Fruit fly (Drosophila melanogaster) whole organism, wandering third instar larva: ENCODE results near the gene Prat.

Source experiments
- Abd-B ChIP-seq: fragments of >200 bp; optimal IDR thresholded peaks from 2 replicates; lab custom pipeline; 2017; ENCODE audit warnings: missing biosample characterization, missing genetic modification characterization
- CG32264 ChIP-seq: fragments of 200-800 bp; sonication (Bioruptor generic); optimal IDR thresholded peaks from 2 replicates; lab custom pipeline; 2016; ENCODE audit warnings: missing biosample characterization, missing genetic modification characterization
- CG9705 ChIP-seq: fragments of 200-800 bp; sonication (Bioruptor generic); optimal IDR thresholded peaks from 2 replicates; lab custom pipeline; 2018; ENCODE audit warnings: missing biosample characterization, mild to moderate bottlenecking, missing genetic modification characterization
- CrebA ChIP-seq: fragments of 200-800 bp; sonication (Bioruptor generic); optimal IDR thresholded peaks from 2 replicates; lab custom pipeline; 2016; ENCODE audit warnings: missing biosample characterization, mild to moderate bottlenecking, missing genetic modification characterization, borderline replicate concordance
- Dfd ChIP-seq: fragments of >200 bp; optimal IDR thresholded peaks from 2 replicates; lab custom pipeline; 2017; ENCODE audit warnings: missing biosample characterization, missing genetic modification characterization
- Dif ChIP-seq: fragments of 200-275, 200-300 bp; sonication (Bioruptor generic); optimal IDR thresholded peaks from 2 replicates; lab custom pipeline; 2018; ENCODE audit warnings: missing biosample characterization, missing genetic modification characterization; ENCODE audit not compliant: partially characterized antibody
- GATAd ChIP-seq: sonication (Bioruptor generic); optimal IDR thresholded peaks from 2 replicates; lab custom pipeline; 2016; ENCODE audit warnings: missing biosample characterization, missing genetic modification characterization
- HLH106 ChIP-seq: fragments of 200-800 bp; optimal IDR thresholded peaks from 3 replicates; lab custom pipeline; 2019; ENCODE audit warnings: missing biosample characterization, mild to moderate bottlenecking, missing genetic modification characterization, moderate library complexity
- Hnf4 ChIP-seq: fragments of 200-800 bp; sonication (Bioruptor generic); optimal IDR thresholded peaks from 2 replicates; lab custom pipeline; 2016; ENCODE audit warnings: missing biosample characterization, mild to moderate bottlenecking, missing genetic modification characterization
- Hr83 ChIP-seq: fragments of 200-300 bp; sonication (Bioruptor generic); optimal IDR thresholded peaks from 2 replicates; lab custom pipeline; 2016; ENCODE audit warnings: missing biosample characterization, mild to moderate bottlenecking, missing genetic modification characterization, moderate library complexity; ENCODE audit not compliant: poor library complexity, severe bottlenecking
- Jra ChIP-seq: sonication (Bioruptor generic); optimal IDR thresholded peaks from 2 replicates; lab custom pipeline; 2016; ENCODE audit warnings: missing biosample characterization, missing genetic modification characterization
- Mio ChIP-seq: sonication (Bioruptor generic); optimal IDR thresholded peaks from 2 replicates; lab custom pipeline; 2016; ENCODE audit warnings: missing biosample characterization, missing genetic modification characterization
- Myc ChIP-seq: fragments of >200 bp; optimal IDR thresholded peaks from 2 replicates; lab custom pipeline; 2017
- N ChIP-seq: fragments of >200 bp; optimal IDR thresholded peaks from 2 replicates; lab custom pipeline; 2018; ENCODE audit warnings: missing biosample characterization, missing external identifiers, missing genetic modification characterization
- OdsH ChIP-seq: fragments of 200-800 bp; sonication (Bioruptor generic); optimal IDR thresholded peaks from 2 replicates; lab custom pipeline; 2016; ENCODE audit warnings: missing biosample characterization, mild to moderate bottlenecking, missing genetic modification characterization
- Rel ChIP-seq, 2 experiments: fragments of 200-800 bp; sonication (Bioruptor generic) in 1 of 2; optimal IDR thresholded peaks; 2 replicates in 1 of 2; 3 replicates in 1 of 2; lab custom pipeline; 2016 to 2019; ENCODE audit warnings: mild to moderate bottlenecking in 2 of 2, missing biosample characterization in 2 of 2, missing genetic modification characterization in 2 of 2, moderate library complexity in 1 of 2
- Sp1 ChIP-seq: fragments of 200-800 bp; sonication (Bioruptor generic); optimal IDR thresholded peaks from 3 replicates; lab custom pipeline; 2019; ENCODE audit warnings: missing biosample characterization, mild to moderate bottlenecking, missing genetic modification characterization, moderate library complexity
- Vsx2 ChIP-seq: fragments of 200-300, 225-300 bp; sonication (Bioruptor generic); optimal IDR thresholded peaks from 2 replicates; lab custom pipeline; 2018; ENCODE audit warnings: missing biosample characterization, missing genetic modification characterization; ENCODE audit not compliant: partially characterized antibody
- br ChIP-seq: fragments of 200-800 bp; sonication (Bioruptor generic); optimal IDR thresholded peaks from 2 replicates; lab custom pipeline; 2016; ENCODE audit warnings: missing biosample characterization, missing genetic modification characterization
- brk ChIP-seq: fragments of 200-800 bp; sonication (Bioruptor generic); optimal IDR thresholded peaks from 2 replicates; lab custom pipeline; 2016; ENCODE audit warnings: missing biosample characterization, mild to moderate bottlenecking, missing genetic modification characterization
- dl ChIP-seq, 2 experiments: fragments of 175-275, 200-275 bp in 1 of 2; fragments of 200-275 bp in 1 of 2; sonication (Bioruptor generic); optimal IDR thresholded peaks; lab custom pipeline; 2018; ENCODE audit warnings: mild to moderate bottlenecking in 2 of 2, missing biosample characterization in 2 of 2, missing genetic modification characterization in 2 of 2, moderate library complexity in 2 of 2; ENCODE audit not compliant: partially characterized antibody in 2 of 2, insufficient read depth in 1 of 2
- dsf ChIP-seq: sonication (Bioruptor generic); optimal IDR thresholded peaks from 2 replicates; lab custom pipeline; 2016; ENCODE audit warnings: missing biosample characterization, missing genetic modification characterization, borderline replicate concordance
- ey ChIP-seq: fragments of 200-800 bp; sonication (Bioruptor generic); optimal IDR thresholded peaks from 2 replicates; lab custom pipeline; 2016; ENCODE audit warnings: missing biosample characterization, missing genetic modification characterization
- foxo ChIP-seq, 2 experiments: fragments of 200-800 bp; sonication (Bioruptor generic); optimal IDR thresholded peaks; 2 replicates in 1 of 2; 3 replicates in 1 of 2; lab custom pipeline; 2016 to 2017; ENCODE audit warnings: missing biosample characterization in 2 of 2, missing genetic modification characterization in 2 of 2
- fru ChIP-seq: fragments of 200-800 bp; sonication (Bioruptor generic); optimal IDR thresholded peaks from 3 replicates; lab custom pipeline; 2016; ENCODE audit warnings: missing biosample characterization, mild to moderate bottlenecking, missing genetic modification characterization
- h ChIP-seq: fragments of 200-800 bp; sonication (Bioruptor generic); optimal IDR thresholded peaks from 3 replicates; lab custom pipeline; 2016; ENCODE audit warnings: missing biosample characterization, mild to moderate bottlenecking, missing genetic modification characterization
- jim ChIP-seq: fragments of 175-275, 200-325 bp; sonication (Bioruptor generic); optimal IDR thresholded peaks from 2 replicates; lab custom pipeline; 2016; ENCODE audit warnings: missing biosample characterization, mild to moderate bottlenecking, missing genetic modification characterization
- psq ChIP-seq: fragments of 200-800 bp; sonication (Bioruptor generic); optimal IDR thresholded peaks from 3 replicates; lab custom pipeline; 2017; ENCODE audit warnings: missing biosample characterization, mild to moderate bottlenecking, missing genetic modification characterization, moderate library complexity
- rgr ChIP-seq: fragments of 200-800 bp; sonication (Bioruptor generic); optimal IDR thresholded peaks from 3 replicates; lab custom pipeline; 2016; ENCODE audit warnings: missing biosample characterization, mild to moderate bottlenecking, missing genetic modification characterization
- sage ChIP-seq: fragments of 200-800 bp; sonication (Bioruptor generic); optimal IDR thresholded peaks from 2 replicates; lab custom pipeline; 2016; ENCODE audit warnings: missing biosample characterization, mild to moderate bottlenecking, missing genetic modification characterization
- sv ChIP-seq: fragments of 200-800 bp; sonication (Bioruptor generic); optimal IDR thresholded peaks from 3 replicates; lab custom pipeline; 2016; ENCODE audit warnings: missing biosample characterization, missing genetic modification characterization
- tai ChIP-seq: sonication (Bioruptor generic); optimal IDR thresholded peaks from 2 replicates; lab custom pipeline; 2016; ENCODE audit warnings: missing biosample characterization, missing genetic modification characterization
- woc ChIP-seq: sonication (Bioruptor generic); optimal IDR thresholded peaks from 2 replicates; lab custom pipeline; 2016; ENCODE audit warnings: missing biosample characterization, mild to moderate bottlenecking, missing genetic modification characterization

The Prat gene

dm6 chr3R:7892246-7893000 lies 19.2 kb downstream of the Prat start:
- TF ChIP-seq foxo (GFP tag; optimal IDR thresholded peaks at IDR 0.05; lab: Kevin White, UChicago) (peak in 1 of 2 experiments; percentile 46), fru (GFP tag; lab: Kevin White, UChicago) (peak; percentile 37), Jra (GFP tag; lab: Kevin White, UChicago) (no peak), Hr83 (GFP tag; lab: Kevin White, UChicago) (no peak), h (GFP tag; lab: Kevin White, UChicago) (peak; percentile 43)

- no peak for TF ChIP-seq br
- TF ChIP-seq foxo (GFP tag; optimal IDR thresholded peaks at IDR 0.05; lab: Kevin White, UChicago) = no peak
- no peak for TF ChIP-seq dl (GFP tag; optimal IDR thresholded peaks at IDR 0.05; lab: Kevin White, UChicago; ENCODE audit: insufficient read depth in 1 of 2, partially characterized antibody in 2 of 2)
- no peak for TF ChIP-seq woc (GFP tag; lab: Kevin White, UChicago)
- no peak for TF ChIP-seq Vsx2 (GFP tag; lab: Kevin White, UChicago)
- no peak for TF ChIP-seq jim (GFP tag; lab: Kevin White, UChicago)
- no peak for TF ChIP-seq rgr (GFP tag; lab: Kevin White, UChicago)
- TF ChIP-seq sage = no peak
- TF ChIP-seq Dif (GFP tag; lab: Kevin White, UChicago) = no peak
- TF ChIP-seq Sp1 (GFP tag; lab: Kevin White, UChicago) = no peak
- TF ChIP-seq Jra (GFP tag; lab: Kevin White, UChicago) = no peak
- TF ChIP-seq dsf (GFP tag; lab: Kevin White, UChicago) = no peak
Measured at dm6 chr3R:7891031-7891430, 20.5 kb downstream of the Prat start, which contains the start of gene wtrw. TSS of gene wtrw (plus strand) at chr3R:7891331.

- TF ChIP-seq psq (GFP tag; lab: Kevin White, UChicago) (peak; percentile 70), Mio (peak; percentile 12), fru (GFP tag; lab: Kevin White, UChicago) (peak; percentile 66), tai (peak; percentile 90), Hnf4 (GFP tag; lab: Kevin White, UChicago) (peak; percentile 52), ey (peak; percentile 79), Rel (GFP tag; optimal IDR thresholded peaks at IDR 0.05; lab: Kevin White, UChicago) (no peak), Rel (tag; optimal IDR thresholded peaks at IDR 0.05; lab: Kevin White, UChicago) (no peak), br (peak; percentile 54), jim (GFP tag; lab: Kevin White, UChicago) (no peak), CrebA (no peak), Jra (GFP tag; lab: Kevin White, UChicago) (peak; percentile 76), Dfd (GFP tag; lab: Kevin White, UChicago) (no peak), foxo (GFP tag; optimal IDR thresholded peaks at IDR 0.05; lab: Kevin White, UChicago) (peak in 1 of 2 experiments; percentile 75), dsf (GFP tag; lab: Kevin White, UChicago) (peak; percentile 0), Sp1 (GFP tag; lab: Kevin White, UChicago) (peak; percentile 49), GATAd (GFP tag; lab: Kevin White, UChicago) (peak; percentile 34), rgr (GFP tag; lab: Kevin White, UChicago) (peak; percentile 78), N (GFP tag; lab: Kevin White, UChicago) (no peak), brk (GFP tag; lab: Kevin White, UChicago) (peak; percentile 54), h (GFP tag; lab: Kevin White, UChicago) (peak; percentile 61), Hr83 (GFP tag; lab: Kevin White, UChicago) (peak; percentile 49), Myc (lab: Kevin White, UChicago) (no peak), CG9705 (GFP tag; lab: Kevin White, UChicago) (peak; percentile 13), woc (GFP tag; lab: Kevin White, UChicago) (peak; percentile 14), Abd-B (GFP tag; lab: Kevin White, UChicago) (no peak), CG32264 (peak; percentile 31), Vsx2 (GFP tag; lab: Kevin White, UChicago) (no peak), HLH106 (tag; lab: Kevin White, UChicago) (peak; percentile 55), Dif (GFP tag; lab: Kevin White, UChicago) (no peak), sv (GFP tag; lab: Kevin White, UChicago) (peak; percentile 24), OdsH (GFP tag; lab: Kevin White, UChicago) (peak; percentile 70), dl (GFP tag; optimal IDR thresholded peaks at IDR 0.05; lab: Kevin White, UChicago; ENCODE audit: insufficient read depth in 1 of 2, partially characterized antibody in 2 of 2) (no peak)
Measured at dm6 chr3R:7886859-7887190, 24.8 kb downstream of the Prat start, which contains the start of gene ArgRS-m. TSS of gene ArgRS-m (plus strand) at chr3R:7887045.
